Worm (Caenorhabditis elegans): ENCODE results near the gene lir-2.

- TF ChIP-seq blmp-1 (tag; optimal IDR thresholded peaks at IDR 0.05; ENCODE audit: insufficient read depth) (no peak), sem-4 (tag; optimal IDR thresholded peaks at IDR 0.05) (no peak), Y55F3AM.14 (GFP tag; optimal IDR thresholded peaks at IDR 0.05) (no peak), ama-1 (optimal IDR thresholded peaks at IDR 0.05) (no peak), lsy-2 (tag; optimal IDR thresholded peaks at IDR 0.05) (no peak), nhr-77 (tag; optimal IDR thresholded peaks at IDR 0.05) (no peak), ceh-16 (tag; optimal IDR thresholded peaks at IDR 0.05) (no peak), nhr-23 (tag; optimal IDR thresholded peaks at IDR 0.05) (no peak), lin-39 (tag; optimal IDR thresholded peaks at IDR 0.05) (no peak), unc-39 (tag; optimal IDR thresholded peaks at IDR 0.05) (no peak), nhr-11 (tag; optimal IDR thresholded peaks at IDR 0.05) (no peak), gmeb-1 (tag; optimal IDR thresholded peaks at IDR 0.05) (no peak), ceh-82 (tag; optimal IDR thresholded peaks at IDR 0.05) (no peak), sma-3 (GFP tag; optimal IDR thresholded peaks at IDR 0.05) (no peak)
Observed at ce11 chrII:7704387-7704786, 37.3 kb downstream of the lir-2 start.
